Fruit fly (Drosophila melanogaster): ENCODE data around the gene CG31342.

- TF ChIP-seq Jarid2 (GFP tag; optimal IDR thresholded peaks at IDR 0.05) (no peak), gem (tag; optimal IDR thresholded peaks at IDR 0.05) (no peak), Hr39 (optimal IDR thresholded peaks at IDR 0.05) (no peak), Mes4 (GFP tag; optimal IDR thresholded peaks at IDR 0.05) (no peak), Nf-YA (GFP tag; IDR thresholded peaks at IDR 0.05) (no peak), slou (GFP tag; optimal IDR thresholded peaks at IDR 0.05) (no peak), CG8478 (optimal IDR thresholded peaks at IDR 0.05) (no peak), CG18262 (tag; optimal IDR thresholded peaks at IDR 0.05) (no peak), CG15601 (tag; optimal IDR thresholded peaks at IDR 0.05) (no peak), fu2 (GFP tag; optimal IDR thresholded peaks at IDR 0.05) (no peak), CG17328 (GFP tag; IDR thresholded peaks at IDR 0.05) (no peak), Meics (GFP tag; optimal IDR thresholded peaks at IDR 0.05) (no peak), pan (optimal IDR thresholded peaks at IDR 0.05) (no peak), pan (GFP tag; optimal IDR thresholded peaks at IDR 0.05 in 1 of 2, IDR thresholded peaks at IDR 0.05 in 1 of 2) (no peak), Elba2 (GFP tag; optimal IDR thresholded peaks at IDR 0.05) (no peak)
Measured at dm6 chr3R:13038075-13038474, 52.2 kb downstream of the CG31342 start, which contains the start of gene CG11668.
